Worm (Caenorhabditis elegans): ENCODE measurements around the gene ubc-23.
A peak's percentile ranks its signal among the peaks of the same experiment; 100 is the strongest.

ubc-23 gene

DNA sequence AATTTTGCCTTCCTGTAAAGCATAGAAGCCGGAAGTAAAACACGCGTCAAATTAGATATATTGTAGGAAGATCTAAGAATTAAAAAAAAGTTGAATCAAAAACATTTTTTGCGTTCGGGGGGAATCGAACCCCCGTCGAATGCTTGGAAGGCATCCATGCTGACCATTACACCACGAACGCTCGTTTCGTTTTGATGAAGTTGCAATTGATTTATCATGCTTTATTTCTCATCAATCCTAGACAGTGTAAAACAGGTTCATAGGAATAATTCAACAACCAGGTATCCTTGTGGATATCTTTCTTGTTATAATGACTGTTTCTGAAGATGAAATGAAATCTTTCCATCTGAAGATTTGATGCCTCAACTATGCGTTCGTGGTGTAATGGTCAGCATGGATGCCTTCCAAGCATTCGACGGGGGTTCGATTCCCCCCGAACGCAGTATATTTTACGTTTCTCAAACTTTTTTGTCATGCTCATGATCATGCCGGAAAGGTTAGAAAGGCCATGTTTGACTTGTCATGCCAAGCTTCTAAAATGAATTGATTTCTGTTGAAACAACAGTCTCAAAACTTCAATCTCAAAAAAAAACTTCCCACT is 24.2 kb upstream of the ubc-23 start (continued):
- TF ChIP-seq zip-11 (GFP tag; IDR thresholded peaks at IDR 0.05) (peak; percentile 62; the same call in 1 of the 2 replicates), mxl-2 (GFP tag; conservative IDR thresholded peaks at IDR 0.05) (no peak), daf-19 (GFP tag; conservative IDR thresholded peaks at IDR 0.05) (peak; percentile 70; the same call in 1 of the 2 replicates), unc-62 (GFP tag; optimal IDR thresholded peaks at IDR 0.05 in 1 of 2) (peak in 1 of 2 experiments; percentile 11), unc-62 (tag; optimal IDR thresholded peaks at IDR 0.05) (no peak), nhr-102 (tag; optimal IDR thresholded peaks at IDR 0.05) (peak; percentile 28), nhr-42 (GFP tag; IDR thresholded peaks at IDR 0.05) (no peak), duxl-1 (tag; optimal IDR thresholded peaks at IDR 0.05; ENCODE audit: poor library complexity) (peak; percentile 50), lim-7 (GFP tag; IDR thresholded peaks at IDR 0.05) (peak; percentile 66; the same call in 1 of the 2 replicates), hlh-11 (tag; optimal IDR thresholded peaks at IDR 0.05) (peak; percentile 17), nhr-48 (tag; optimal IDR thresholded peaks at IDR 0.05) (peak; percentile 28), nhr-41 (GFP tag; IDR thresholded peaks at IDR 0.05) (0 out of 2 replicates have a peak, but pooled peaks have one; percentile 23), F37D6.2 (tag; optimal IDR thresholded peaks at IDR 0.05) (no peak), gei-8 (GFP tag; optimal IDR thresholded peaks at IDR 0.05) (no peak), lin-38 (GFP tag; IDR thresholded peaks at IDR 0.05) (peak; percentile 71), T26A8.4 (GFP tag; IDR thresholded peaks at IDR 0.05) (0 out of 2 replicates have a peak, but pooled peaks have one; percentile 50), lsy-2 (tag; optimal IDR thresholded peaks at IDR 0.05) (no peak), ctbp-1 (GFP tag; IDR thresholded peaks at IDR 0.05) (0 out of 2 replicates have a peak, but pooled peaks have one; percentile 46), ztf-7 (tag; optimal IDR thresholded peaks at IDR 0.05) (no peak), zfp-3 (GFP tag; conservative IDR thresholded peaks at IDR 0.05) (no peak), ceh-32 (tag; optimal IDR thresholded peaks at IDR 0.05; ENCODE audit: poor library complexity) (no peak), R02D3.7 (tag; optimal IDR thresholded peaks at IDR 0.05) (no peak), egl-43 (GFP tag; IDR thresholded peaks at IDR 0.05) (peak; percentile 72), ceh-62 (tag; optimal IDR thresholded peaks at IDR 0.05) (no peak), daf-16 (GFP tag; optimal IDR thresholded peaks at IDR 0.05) (peak; percentile 10 to 29), daf-16 (tag; optimal IDR thresholded peaks at IDR 0.05) (peak; percentile 31), Y48G9A.11 (GFP tag; IDR thresholded peaks at IDR 0.05) (no peak), unc-39 (tag; optimal IDR thresholded peaks at IDR 0.05) (no peak), dmd-6 (GFP tag; IDR thresholded peaks at IDR 0.05) (peak; percentile 40; the same call in 1 of the 2 replicates), mdl-1 (tag; optimal IDR thresholded peaks at IDR 0.05) (peak in 1 of 2 experiments; percentile 19), rbr-2 (tag; optimal IDR thresholded peaks at IDR 0.05) (peak; percentile 0), pha-4 (GFP tag; IDR thresholded peaks at IDR 0.05) (peak; percentile 70; the same call in 1 of the 2 replicates), pha-4 (tag; optimal IDR thresholded peaks at IDR 0.05) (no peak), php-3 (GFP tag; IDR thresholded peaks at IDR 0.05) (peak; percentile 69; the same call in 1 of the 2 replicates), mxl-3 (GFP tag; optimal IDR thresholded peaks at IDR 0.05) (peak; percentile 7), aly-2 (tag; optimal IDR thresholded peaks at IDR 0.05) (no peak), ceh-82 (tag; optimal IDR thresholded peaks at IDR 0.05) (no peak), daf-8 (GFP tag; IDR thresholded peaks at IDR 0.05) (no peak), mes-2 (tag; optimal IDR thresholded peaks at IDR 0.05; ENCODE audit: poor library complexity, severe bottlenecking) (peak; percentile 41), D1046.2 (GFP tag; IDR thresholded peaks at IDR 0.05) (peak; percentile 64; the same call in 1 of the 2 replicates), vab-7 (GFP tag; IDR thresholded peaks at IDR 0.05) (peak; percentile 25; the same call in 1 of the 2 replicates), madf-9 (GFP tag; conservative IDR thresholded peaks at IDR 0.05) (0 out of 2 replicates have a peak, but pooled peaks have one; percentile 49), hlh-30 (tag; optimal IDR thresholded peaks at IDR 0.05; ENCODE audit: insufficient read depth) (peak; percentile 24), nhr-11 (tag; optimal IDR thresholded peaks at IDR 0.05) (no peak), nhr-28 (tag; optimal IDR thresholded peaks at IDR 0.05) (peak; percentile 9), F26F4.8 (GFP tag; conservative IDR thresholded peaks at IDR 0.05) (no peak; the same call in 1 of the 2 replicates), dpl-1 (GFP tag; optimal IDR thresholded peaks at IDR 0.05) (no peak), Y105C5A.15 (GFP tag; IDR thresholded peaks at IDR 0.05) (0 out of 2 replicates have a peak, but pooled peaks have one; percentile 67), snpc-1.2 (GFP tag; IDR thresholded peaks at IDR 0.05) (peak; percentile 58; the same call in 1 of the 2 replicates), arid-1 (GFP tag; conservative IDR thresholded peaks at IDR 0.05) (peak; percentile 69)
